Fruit fly (Drosophila melanogaster) whole organism, embryonic: ENCODE measurements around the gene LysB.

Source experiments
- Antp ChIP-seq: fragments of 200-800 bp; sonication (Bioruptor generic); optimal IDR thresholded peaks from 3 replicates; lab custom pipeline; 2016; ENCODE audit warnings: missing biosample characterization, missing genetic modification characterization
- C15 ChIP-seq: fragments of 200-800 bp; sonication (Bioruptor generic); IDR thresholded peaks from 3 replicates; pipeline ENCODE4 v1.3.6; 2022; ENCODE audit warnings: missing biosample characterization, missing genetic modification characterization
- CG12155 ChIP-seq: fragments of 200-800 bp; sonication (Bioruptor generic); optimal IDR thresholded peaks from 3 replicates; lab custom pipeline; 2016; ENCODE audit warnings: missing biosample characterization, missing genetic modification characterization
- CG15514 ChIP-seq: fragments of 200-800 bp; sonication (Bioruptor generic); optimal IDR thresholded peaks from 3 replicates; lab custom pipeline; 2017; ENCODE audit warnings: missing biosample characterization, missing genetic modification characterization, mild to moderate bottlenecking, moderate library complexity, missing genetic modification reagents
- CG1603 ChIP-seq: fragments of 200-800 bp; sonication (Bioruptor generic); optimal IDR thresholded peaks from 2 replicates; lab custom pipeline; 2019; ENCODE audit warnings: missing biosample characterization, mild to moderate bottlenecking, missing genetic modification characterization, moderate library complexity
- CG18011 ChIP-seq: fragments of 200-800 bp; sonication (Bioruptor generic); optimal IDR thresholded peaks from 2 replicates; lab custom pipeline; 2017; ENCODE audit warnings: missing biosample characterization, missing genetic modification characterization, mild to moderate bottlenecking, moderate library complexity, missing genotype
- CG1832 ChIP-seq: fragments of 200-800 bp; sonication (Bioruptor generic); optimal IDR thresholded peaks from 2 replicates; lab custom pipeline; 2017; ENCODE audit warnings: missing biosample characterization, mild to moderate bottlenecking, missing genetic modification characterization, inconsistent platforms
- CG18619 ChIP-seq: fragments of 200-800 bp; sonication (Bioruptor generic); optimal IDR thresholded peaks from 3 replicates; lab custom pipeline; 2017; ENCODE audit warnings: missing biosample characterization, mild to moderate bottlenecking, missing genetic modification characterization
- CG3281 ChIP-seq: fragments of 200-800 bp; sonication (Bioruptor generic); optimal IDR thresholded peaks from 3 replicates; lab custom pipeline; 2017; ENCODE audit warnings: missing biosample characterization, mild to moderate bottlenecking, missing genetic modification characterization
- CG34224 ChIP-seq: fragments of 200-800 bp; sonication (Bioruptor generic); IDR thresholded peaks from 3 replicates; pipeline ENCODE4 v1.3.6; 2022; ENCODE audit warnings: missing biosample characterization, missing genetic modification characterization; ENCODE audit not compliant: partially characterized antibody
- CG3726 ChIP-seq: fragments of 200-800 bp; sonication (Bioruptor generic); IDR thresholded peaks from 3 replicates; pipeline ENCODE4, ENCODE4 v1.3.6; 2022; ENCODE audit warnings: missing biosample characterization, missing genetic modification characterization
- CG6765 ChIP-seq: fragments of 200-800 bp; sonication (Bioruptor generic); optimal IDR thresholded peaks from 3 replicates; lab custom pipeline; 2017; ENCODE audit warnings: missing biosample characterization, mild to moderate bottlenecking, missing genetic modification characterization
- CG8290 ChIP-seq, 3 experiments: fragments of 200-800 bp; sonication (Bioruptor generic); optimal IDR thresholded peaks; 2 replicates each; lab custom pipeline; 2016 to 2019; ENCODE audit warnings: missing biosample characterization in 3 of 3, missing genetic modification characterization in 3 of 3, mild to moderate bottlenecking in 2 of 3, moderate library complexity in 1 of 3
- CG8388 ChIP-seq: fragments of 200-800 bp; sonication (Bioruptor generic); optimal IDR thresholded peaks from 2 replicates; lab custom pipeline; 2019; ENCODE audit warnings: missing biosample characterization, mild to moderate bottlenecking, missing genetic modification characterization, moderate library complexity
- CG9437 ChIP-seq: fragments of 200-800 bp; sonication (Bioruptor generic); optimal IDR thresholded peaks from 2 replicates; lab custom pipeline; 2018; ENCODE audit warnings: missing biosample characterization, mild to moderate bottlenecking, missing genetic modification characterization
- CHES-1-like ChIP-seq: fragments of 200-800 bp; sonication (Bioruptor generic); optimal IDR thresholded peaks from 2 replicates; lab custom pipeline; 2016; ENCODE audit warnings: missing biosample characterization, missing genetic modification characterization
- D ChIP-seq, 2 experiments: fragments of 200-800 bp in 1 of 2; fragments of >200 bp in 1 of 2; sonication (Bioruptor generic) in 1 of 2; optimal IDR thresholded peaks; 2 replicates in 1 of 2; 3 replicates in 1 of 2; lab custom pipeline; 2017; ENCODE audit warnings: mild to moderate bottlenecking in 1 of 2, missing biosample characterization in 1 of 2, missing genetic modification characterization in 1 of 2, missing genetic modification reagents in 1 of 2
- Dll ChIP-seq: fragments of 200-800 bp; sonication (Bioruptor generic); IDR thresholded peaks from 4 replicates; pipeline ENCODE4 v1.3.6; 2022; ENCODE audit warnings: missing biosample characterization, missing genetic modification characterization; ENCODE audit not compliant: partially characterized antibody
- Dp ChIP-seq: fragments of 200-800 bp; sonication (Bioruptor generic); optimal IDR thresholded peaks from 2 replicates; lab custom pipeline; 2018; ENCODE audit warnings: missing biosample characterization, mild to moderate bottlenecking, missing genetic modification characterization, moderate library complexity
- Drgx ChIP-seq: fragments of 200-800 bp; sonication (Bioruptor generic); IDR thresholded peaks from 2 replicates; pipeline ENCODE4 v1.3.6; 2022; ENCODE audit warnings: missing biosample characterization, missing genetic modification characterization
- Gug ChIP-seq: fragments of 200-800 bp; sonication (Bioruptor generic); IDR thresholded peaks from 4 replicates; pipeline ENCODE4 v1.3.6; 2022; ENCODE audit warnings: missing biosample characterization, missing genetic modification characterization
- HHEX ChIP-seq: fragments of 200-800 bp; sonication (Bioruptor generic); optimal IDR thresholded peaks from 3 replicates; lab custom pipeline; 2017; ENCODE audit warnings: missing biosample characterization, mild to moderate bottlenecking, missing genetic modification characterization, missing genetic modification reagents
- HmgD ChIP-seq: fragments of 200-800 bp; sonication (Bioruptor generic); optimal IDR thresholded peaks from 3 replicates; lab custom pipeline; 2016; ENCODE audit warnings: missing biosample characterization, missing genetic modification characterization
- HmgZ ChIP-seq: fragments of 200-800 bp; sonication (Bioruptor generic); optimal IDR thresholded peaks from 2 replicates; lab custom pipeline; 2018; ENCODE audit warnings: missing biosample characterization, mild to moderate bottlenecking, missing genetic modification characterization
- Hmx ChIP-seq: fragments of 200-800 bp; sonication (Bioruptor generic); optimal IDR thresholded peaks from 2 replicates; lab custom pipeline; 2016; ENCODE audit warnings: missing biosample characterization, missing genetic modification characterization
- Mrtf ChIP-seq: fragments of 200-800 bp; sonication (Bioruptor generic); IDR thresholded peaks from 3 replicates; pipeline ENCODE4 v1.3.6; 2022; ENCODE audit warnings: missing biosample characterization, missing genetic modification characterization
- Oaz ChIP-seq: fragments of 200-800 bp; sonication (Bioruptor generic); IDR thresholded peaks from 2 replicates; pipeline ENCODE4 v1.3.6; 2022; ENCODE audit warnings: missing biosample characterization, missing genetic modification characterization
- Oli ChIP-seq: fragments of 200-800 bp; sonication (Bioruptor generic); optimal IDR thresholded peaks from 2 replicates; lab custom pipeline; 2018; ENCODE audit warnings: missing biosample characterization, mild to moderate bottlenecking, missing genetic modification characterization, moderate library complexity
- Poxn ChIP-seq: fragments of 200-800 bp; sonication (Bioruptor generic); IDR thresholded peaks from 2 replicates; pipeline ENCODE4 v1.3.6; 2022; ENCODE audit warnings: missing biosample characterization, missing genetic modification characterization
- Rx ChIP-seq: fragments of 200-800 bp; sonication (Bioruptor generic); IDR thresholded peaks from 2 replicates; pipeline ENCODE4 v1.3.6; 2022; ENCODE audit warnings: missing biosample characterization, missing genetic modification characterization
- Sry-β ChIP-seq: fragments of 200-800 bp; sonication (Bioruptor generic); optimal IDR thresholded peaks from 2 replicates; lab custom pipeline; 2018; ENCODE audit warnings: missing biosample characterization, mild to moderate bottlenecking, missing genetic modification characterization, moderate library complexity
- br ChIP-seq: fragments of >200 bp; optimal IDR thresholded peaks from 2 replicates; lab custom pipeline; 2017
- cad ChIP-seq: fragments of >200 bp; optimal IDR thresholded peaks from 2 replicates; lab custom pipeline; 2017; ENCODE audit warnings: missing biosample characterization, missing genetic modification characterization
- ci ChIP-seq: fragments of 200-800 bp; sonication (Bioruptor generic); IDR thresholded peaks from 3 replicates; pipeline ENCODE4 v1.3.6; 2022; ENCODE audit warnings: missing biosample characterization, missing genetic modification characterization
- dysf ChIP-seq: fragments of 200-800 bp; sonication (Bioruptor generic); IDR thresholded peaks from 3 replicates; pipeline ENCODE4 v1.3.6; 2022; ENCODE audit warnings: missing biosample characterization, missing genetic modification characterization
- en ChIP-seq: fragments of 200-800 bp; sonication (Bioruptor generic); optimal IDR thresholded peaks from 2 replicates; lab custom pipeline; 2016; ENCODE audit warnings: missing biosample characterization, missing genetic modification characterization
- gem ChIP-seq: fragments of 200-800 bp; sonication (Bioruptor generic); optimal IDR thresholded peaks from 2 replicates; lab custom pipeline; 2019; ENCODE audit warnings: missing biosample characterization, mild to moderate bottlenecking, missing genetic modification characterization, moderate library complexity
- jumu ChIP-seq: fragments of 200-800 bp; sonication (Bioruptor generic); optimal IDR thresholded peaks from 3 replicates; lab custom pipeline; 2016; ENCODE audit warnings: missing biosample characterization, missing genetic modification characterization
- kah ChIP-seq: fragments of 200-800 bp; sonication (Bioruptor generic); optimal IDR thresholded peaks from 2 replicates; lab custom pipeline; 2018; ENCODE audit warnings: missing biosample characterization, mild to moderate bottlenecking, missing genetic modification characterization
- ken ChIP-seq: fragments of 200-800 bp; sonication (Bioruptor generic); IDR thresholded peaks from 3 replicates; pipeline ENCODE4 v1.3.6; 2022; ENCODE audit warnings: missing biosample characterization, missing genetic modification characterization
- knrl ChIP-seq: fragments of 200-800 bp; sonication (Bioruptor generic); IDR thresholded peaks from 3 replicates; pipeline ENCODE4 v1.3.6; 2022; ENCODE audit warnings: missing biosample characterization, missing genetic modification characterization; ENCODE audit not compliant: partially characterized antibody
- onecut ChIP-seq: fragments of 200-800 bp; sonication (Bioruptor generic); IDR thresholded peaks from 2 replicates; pipeline ENCODE4 v1.3.6; 2022; ENCODE audit warnings: missing biosample characterization, missing genetic modification characterization
- pb ChIP-seq: fragments of 200-800 bp; sonication (Bioruptor generic); optimal IDR thresholded peaks from 3 replicates; lab custom pipeline; 2016; ENCODE audit warnings: missing biosample characterization, missing genetic modification characterization
- phol ChIP-seq: fragments of 200-800 bp; sonication (Bioruptor generic); optimal IDR thresholded peaks from 3 replicates; lab custom pipeline; 2018; ENCODE audit warnings: missing biosample characterization, mild to moderate bottlenecking, missing genetic modification characterization, moderate library complexity
- pnt ChIP-seq: fragments of 200-800 bp; sonication (Bioruptor generic); optimal IDR thresholded peaks from 3 replicates; lab custom pipeline; 2016; ENCODE audit warnings: missing biosample characterization, missing genetic modification characterization
- unpg ChIP-seq: fragments of 200-800 bp; sonication (Bioruptor generic); optimal IDR thresholded peaks from 3 replicates; lab custom pipeline; 2018; ENCODE audit warnings: missing biosample characterization, mild to moderate bottlenecking, missing genetic modification characterization, moderate library complexity
- zen ChIP-seq: fragments of 200-800 bp; sonication (Bioruptor generic); optimal IDR thresholded peaks from 3 replicates; lab custom pipeline; 2018; ENCODE audit warnings: missing biosample characterization, mild to moderate bottlenecking, missing genetic modification characterization, moderate library complexity

LysB gene

DNA sequence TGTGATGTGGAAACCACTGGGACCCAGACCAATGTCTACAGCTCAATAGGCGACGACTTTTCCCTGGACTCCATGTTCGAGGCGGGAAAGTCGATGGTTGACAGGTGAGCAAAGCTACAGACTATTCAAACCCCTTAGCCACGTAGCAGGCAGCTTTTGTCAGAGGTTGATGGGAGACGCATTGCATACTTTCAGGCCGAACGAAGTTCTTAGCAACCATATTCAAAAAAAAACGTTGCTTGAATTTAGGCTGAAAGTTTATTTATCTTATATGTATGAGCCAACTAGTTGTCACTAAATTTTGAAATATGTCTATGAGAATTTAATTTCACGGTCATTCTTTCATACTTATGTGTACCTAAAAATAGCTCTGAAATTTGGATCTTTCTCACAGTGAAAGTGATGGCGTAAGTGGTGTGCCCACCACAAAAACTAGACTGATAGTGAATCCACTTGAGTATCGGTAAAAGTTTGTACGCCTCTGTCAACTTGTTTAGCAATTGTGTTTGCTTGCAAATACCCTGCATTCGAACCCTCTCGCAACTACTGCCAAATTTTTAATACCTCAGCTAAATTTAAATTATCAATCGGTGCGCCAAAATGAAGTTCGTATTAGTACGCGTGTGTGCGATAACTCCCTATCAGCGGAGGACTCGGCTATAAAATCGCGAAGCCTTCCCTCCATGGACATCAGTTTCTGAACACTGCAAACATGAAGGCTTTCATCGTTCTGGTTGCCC lies at the start of gene LysB (continued):
- TF ChIP-seq CG8290 (GFP tag; optimal IDR thresholded peaks at IDR 0.05; lab: Kevin White, UChicago) (no peak), CG8290 (tag; optimal IDR thresholded peaks at IDR 0.05; lab: Kevin White, UChicago) (peak in 1 of 2 experiments; percentile 32), HmgD (GFP tag; lab: Kevin White, UChicago) (peak; percentile 79), CG1603 (tag; lab: Kevin White, UChicago) (peak; percentile 15), HmgZ (tag; lab: Kevin White, UChicago) (peak; percentile 80), Oli (no peak)

DNA sequence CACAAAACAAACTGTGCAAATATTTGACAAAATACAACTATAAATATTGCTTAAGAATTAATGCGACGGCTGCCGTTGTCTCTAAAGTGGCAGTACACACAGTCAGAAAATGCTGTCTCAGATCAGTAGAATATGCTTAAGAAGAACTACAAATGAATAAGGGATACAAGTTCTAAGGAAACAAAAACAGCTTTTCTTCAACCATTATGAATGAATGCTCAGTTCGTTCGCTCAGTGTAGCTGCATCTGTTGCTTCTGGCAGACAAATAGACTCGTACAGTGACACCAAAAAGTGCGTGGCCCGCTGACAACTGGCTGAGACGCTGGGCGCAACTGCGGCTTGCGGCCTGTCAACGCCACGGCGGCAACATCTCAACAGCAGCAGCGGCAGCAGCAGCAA lies 41.4 kb upstream of the LysB start:
- no peak for TF ChIP-seq Oaz (GFP tag; lab: Robert Waterston, UW)
- TF ChIP-seq phol (tag; lab: Kevin White, UChicago): no peak
- no peak for TF ChIP-seq CG1832 (GFP tag; lab: Kevin White, UChicago)
- TF ChIP-seq jumu (GFP tag; lab: Kevin White, UChicago): no peak
- TF ChIP-seq Gug (GFP tag; lab: Robert Waterston, UW): no peak
- TF ChIP-seq unpg (GFP tag; lab: Kevin White, UChicago): peak; percentile 0
- TF ChIP-seq dysf: 0 out of 3 replicates have a peak, but pooled peaks have one; percentile 30
- TF ChIP-seq CG3726 (GFP tag; lab: Robert Waterston, UW): no peak
- no peak for TF ChIP-seq cad (GFP tag; lab: Kevin White, UChicago)
- TF ChIP-seq CHES-1-like (GFP tag; lab: Kevin White, UChicago): no peak
- TF ChIP-seq knrl (GFP tag; lab: Robert Waterston, UW): 0 out of 3 replicates have a peak, but pooled peaks have one; percentile 13
- TF ChIP-seq Mrtf: 0 out of 3 replicates have a peak, but pooled peaks have one; percentile 6
- no peak for TF ChIP-seq Dp (GFP tag; lab: Kevin White, UChicago)
- no peak for TF ChIP-seq Dll (GFP tag; lab: Robert Waterston, UW)
- TF ChIP-seq HHEX (GFP tag; lab: Kevin White, UChicago): no peak
- TF ChIP-seq CG18011 (GFP tag; lab: Kevin White, UChicago): no peak
- no peak for TF ChIP-seq kah
- TF ChIP-seq CG18619 (GFP tag; lab: Kevin White, UChicago): no peak
- TF ChIP-seq pb (GFP tag; lab: Kevin White, UChicago): no peak
- no peak for TF ChIP-seq C15 (GFP tag; lab: Robert Waterston, UW)
- TF ChIP-seq ci (GFP tag; lab: Robert Waterston, UW): no peak
- TF ChIP-seq pnt: peak; percentile 20
- TF ChIP-seq br (lab: Kevin White, UChicago): no peak
- no peak for TF ChIP-seq Antp (GFP tag; lab: Kevin White, UChicago)
- no peak for TF ChIP-seq D (optimal IDR thresholded peaks at IDR 0.05; lab: Kevin White, UChicago)
- no peak for TF ChIP-seq D (GFP tag; optimal IDR thresholded peaks at IDR 0.05; lab: Kevin White, UChicago)
- peak; percentile 52 for TF ChIP-seq Drgx (GFP tag; lab: Robert Waterston, UW)
- TF ChIP-seq CG9437 (GFP tag; lab: Kevin White, UChicago): no peak
- no peak for TF ChIP-seq Sry-β
- TF ChIP-seq zen: no peak
- no peak for TF ChIP-seq CG12155 (GFP tag; lab: Kevin White, UChicago)
- peak; percentile 92 for TF ChIP-seq CG8388 (GFP tag; lab: Kevin White, UChicago)
- TF ChIP-seq CG6765 (GFP tag; lab: Kevin White, UChicago): no peak
- TF ChIP-seq Hmx: no peak
- TF ChIP-seq Rx (GFP tag; lab: Robert Waterston, UW): no peak
- TF ChIP-seq CG15514 (GFP tag; lab: Kevin White, UChicago): no peak
- TF ChIP-seq CG34224 (GFP tag; lab: Robert Waterston, UW): no peak
- peak; percentile 21 for TF ChIP-seq CG1603 (tag; lab: Kevin White, UChicago)
- TF ChIP-seq en (GFP tag; lab: Kevin White, UChicago): no peak
- no peak for TF ChIP-seq onecut (GFP tag; lab: Robert Waterston, UW)
- TF ChIP-seq ken (GFP tag; lab: Robert Waterston, UW): 0 out of 3 replicates have a peak, but pooled peaks have one; percentile 30
- no peak for TF ChIP-seq Poxn (GFP tag; lab: Robert Waterston, UW)
- no peak for TF ChIP-seq CG3281 (GFP tag; lab: Kevin White, UChicago)
- TF ChIP-seq gem (tag; lab: Kevin White, UChicago): peak; percentile 21
